Fruit fly (Drosophila melanogaster) whole organism, embryonic: ENCODE measurements around the gene NC2beta.

Experiments
- Atf-2 ChIP-seq: fragments of 200-800 bp; sonication (Bioruptor generic); optimal IDR thresholded peaks from 2 replicates; lab custom pipeline; 2016; ENCODE audit warnings: missing biosample characterization, missing genetic modification characterization
- Blimp-1 ChIP-seq: fragments of 200-800 bp; sonication (Bioruptor generic); optimal IDR thresholded peaks from 3 replicates; lab custom pipeline; 2018; ENCODE audit warnings: missing biosample characterization, missing genetic modification characterization, mild to moderate bottlenecking, moderate library complexity, missing genetic modification reagents
- CG11085 ChIP-seq: fragments of 200-800 bp; sonication (Bioruptor generic); IDR thresholded peaks from 2 replicates; pipeline ENCODE4 v1.3.6; 2022; ENCODE audit warnings: missing biosample characterization, missing genetic modification characterization
- CG11695 ChIP-seq: fragments of 200-800 bp; sonication (Bioruptor generic); IDR thresholded peaks from 3 replicates; pipeline ENCODE4 v1.3.6; 2022; ENCODE audit warnings: missing biosample characterization, missing genetic modification characterization
- CG13424 ChIP-seq: fragments of 200-800 bp; sonication (Bioruptor generic); optimal IDR thresholded peaks from 2 replicates; lab custom pipeline; 2019; ENCODE audit warnings: missing biosample characterization, mild to moderate bottlenecking, missing genetic modification characterization, moderate library complexity
- CG13894 ChIP-seq: fragments of 200-800 bp; sonication (Bioruptor generic); optimal IDR thresholded peaks from 3 replicates; lab custom pipeline; 2018; ENCODE audit warnings: missing biosample characterization, mild to moderate bottlenecking, missing genetic modification characterization, moderate library complexity
- CG15011 ChIP-seq: fragments of 200-800 bp; sonication (Bioruptor generic); optimal IDR thresholded peaks from 3 replicates; lab custom pipeline; 2018; ENCODE audit warnings: missing biosample characterization, mild to moderate bottlenecking, missing genetic modification characterization
- CG16815 ChIP-seq: fragments of 200-800 bp; sonication (Bioruptor generic); optimal IDR thresholded peaks from 3 replicates; lab custom pipeline; 2017; ENCODE audit warnings: missing biosample characterization, mild to moderate bottlenecking, missing genetic modification characterization
- CG17359 ChIP-seq: fragments of 200-800 bp; sonication (Bioruptor generic); optimal IDR thresholded peaks from 3 replicates; lab custom pipeline; 2018; ENCODE audit warnings: missing biosample characterization, mild to moderate bottlenecking, missing genetic modification characterization, moderate library complexity
- CG17802 ChIP-seq: fragments of 200-800 bp; sonication (Bioruptor generic); optimal IDR thresholded peaks from 2 replicates; lab custom pipeline; 2018; ENCODE audit warnings: missing biosample characterization, mild to moderate bottlenecking, missing genetic modification characterization, moderate library complexity
- CG1792 ChIP-seq: fragments of 200-800 bp; sonication (Bioruptor generic); optimal IDR thresholded peaks from 2 replicates; lab custom pipeline; 2016; ENCODE audit warnings: missing biosample characterization, missing genetic modification characterization
- CG30403 ChIP-seq: fragments of 200-800 bp; sonication (Bioruptor generic); optimal IDR thresholded peaks from 3 replicates; lab custom pipeline; 2016; ENCODE audit warnings: missing biosample characterization, missing genetic modification characterization
- CG31365 ChIP-seq: fragments of 200-800 bp; sonication (Bioruptor generic); optimal IDR thresholded peaks from 2 replicates; lab custom pipeline; 2018; ENCODE audit warnings: missing biosample characterization, mild to moderate bottlenecking, missing genetic modification characterization
- CG31441 ChIP-seq: fragments of 200-800 bp; sonication (Bioruptor generic); IDR thresholded peaks from 2 replicates; pipeline ENCODE4 v1.3.6; 2022; ENCODE audit warnings: missing biosample characterization, missing genetic modification characterization
- CG4328 ChIP-seq: fragments of 200-800 bp; sonication (Bioruptor generic); optimal IDR thresholded peaks from 3 replicates; lab custom pipeline; 2017; ENCODE audit warnings: missing biosample characterization, missing genetic modification reagents, missing genetic modification characterization
- CG4617 ChIP-seq: fragments of 200-800 bp; sonication (Bioruptor generic); optimal IDR thresholded peaks from 3 replicates; lab custom pipeline; 2016; ENCODE audit warnings: missing biosample characterization, missing genetic modification characterization, borderline replicate concordance
- CG6791 ChIP-seq: fragments of 200-800 bp; sonication (Bioruptor generic); IDR thresholded peaks from 3 replicates; pipeline ENCODE4 v1.3.6; 2022; ENCODE audit warnings: missing biosample characterization, missing genetic modification characterization; ENCODE audit not compliant: partially characterized antibody
- CG7357 ChIP-seq: fragments of 200-800 bp; sonication (Bioruptor generic); IDR thresholded peaks from 3 replicates; pipeline ENCODE4 v1.3.6; 2022; ENCODE audit warnings: missing biosample characterization, missing genetic modification characterization
- D ChIP-seq, 2 experiments: fragments of 200-800 bp in 1 of 2; fragments of >200 bp in 1 of 2; sonication (Bioruptor generic) in 1 of 2; optimal IDR thresholded peaks; 2 replicates in 1 of 2; 3 replicates in 1 of 2; lab custom pipeline; 2017; ENCODE audit warnings: mild to moderate bottlenecking in 1 of 2, missing biosample characterization in 1 of 2, missing genetic modification characterization in 1 of 2, missing genetic modification reagents in 1 of 2
- Doc2 ChIP-seq: fragments of 200-800 bp; sonication (Bioruptor generic); IDR thresholded peaks from 2 replicates; pipeline ENCODE4 v1.3.6; 2022; ENCODE audit warnings: missing biosample characterization, missing genetic modification characterization
- NC2β ChIP-seq: fragments of 200-800 bp; sonication (Bioruptor generic); optimal IDR thresholded peaks from 2 replicates; lab custom pipeline; 2016; ENCODE audit warnings: missing biosample characterization, missing genetic modification characterization
- Nf-YC ChIP-seq: fragments of 200-800 bp; optimal IDR thresholded peaks from 3 replicates; lab custom pipeline; 2019; ENCODE audit warnings: missing biosample characterization, mild to moderate bottlenecking, missing genetic modification characterization, moderate library complexity
- Poxn ChIP-seq: fragments of 200-800 bp; sonication (Bioruptor generic); IDR thresholded peaks from 2 replicates; pipeline ENCODE4 v1.3.6; 2022; ENCODE audit warnings: missing biosample characterization, missing genetic modification characterization
- Ravus ChIP-seq: fragments of 200-800 bp; sonication (Bioruptor generic); IDR thresholded peaks from 2 replicates; pipeline ENCODE4 v1.3.6; 2022; ENCODE audit warnings: missing biosample characterization, missing genetic modification characterization
- Sox100B ChIP-seq: fragments of 200-800 bp; sonication (Bioruptor generic); optimal IDR thresholded peaks from 3 replicates; lab custom pipeline; 2018; ENCODE audit warnings: missing biosample characterization, mild to moderate bottlenecking, missing genetic modification characterization
- TFAM ChIP-seq: fragments of 200-800 bp; sonication (Bioruptor generic); optimal IDR thresholded peaks from 2 replicates; lab custom pipeline; 2017; ENCODE audit warnings: missing biosample characterization, missing genetic modification characterization, inconsistent platforms
- abd-A ChIP-seq: fragments of 200-800 bp; sonication (Bioruptor generic); optimal IDR thresholded peaks from 3 replicates; lab custom pipeline; 2019; ENCODE audit warnings: missing biosample characterization, mild to moderate bottlenecking, missing genetic modification characterization, moderate library complexity
- ato ChIP-seq: fragments of 200-800 bp; sonication (Bioruptor generic); IDR thresholded peaks from 2 replicates; pipeline ENCODE4 v1.3.6; 2022; ENCODE audit warnings: missing biosample characterization, missing genetic modification characterization; ENCODE audit not compliant: partially characterized antibody
- az2 ChIP-seq: fragments of 200-800 bp; sonication (Bioruptor generic); optimal IDR thresholded peaks from 3 replicates; lab custom pipeline; 2016; ENCODE audit warnings: missing biosample characterization, missing genetic modification characterization
- bab2 ChIP-seq: fragments of 200-800 bp; sonication (Bioruptor generic); optimal IDR thresholded peaks from 2 replicates; lab custom pipeline; 2016; ENCODE audit warnings: missing biosample characterization, missing genetic modification characterization
- chinmo ChIP-seq: fragments of 200-800 bp; sonication (Bioruptor generic); IDR thresholded peaks from 4 replicates; pipeline ENCODE4 v1.3.6; 2022; ENCODE audit warnings: missing biosample characterization, missing genetic modification characterization; ENCODE audit not compliant: partially characterized antibody
- dysf ChIP-seq: fragments of 200-800 bp; sonication (Bioruptor generic); IDR thresholded peaks from 3 replicates; pipeline ENCODE4 v1.3.6; 2022; ENCODE audit warnings: missing biosample characterization, missing genetic modification characterization
- exex ChIP-seq: fragments of 200-800 bp; sonication (Bioruptor generic); optimal IDR thresholded peaks from 4 replicates; lab custom pipeline; 2018; ENCODE audit warnings: missing biosample characterization, mild to moderate bottlenecking, missing genetic modification characterization, moderate library complexity
- gfzf ChIP-seq: fragments of 200-800 bp; sonication (Bioruptor generic); optimal IDR thresholded peaks from 2 replicates; lab custom pipeline; 2016; ENCODE audit warnings: missing biosample characterization, mild to moderate bottlenecking, missing genetic modification characterization, moderate library complexity
- gsb ChIP-seq: fragments of 200-800 bp; sonication (Bioruptor generic); IDR thresholded peaks from 2 replicates; pipeline ENCODE4 v1.3.6; 2022; ENCODE audit warnings: missing biosample characterization, missing genetic modification characterization
- her ChIP-seq: fragments of 200-800 bp; sonication (Bioruptor generic); optimal IDR thresholded peaks from 2 replicates; lab custom pipeline; 2016; ENCODE audit warnings: missing biosample characterization, missing genetic modification characterization
- ind ChIP-seq: fragments of 200-800 bp; sonication (Bioruptor generic); optimal IDR thresholded peaks from 3 replicates; lab custom pipeline; 2016; ENCODE audit warnings: missing biosample characterization, missing genetic modification characterization
- knrl ChIP-seq: fragments of 200-800 bp; sonication (Bioruptor generic); IDR thresholded peaks from 3 replicates; pipeline ENCODE4 v1.3.6; 2022; ENCODE audit warnings: missing biosample characterization, missing genetic modification characterization; ENCODE audit not compliant: partially characterized antibody
- lola ChIP-seq, 3 experiments: fragments of >200 bp in 2 of 3; fragments of 200-800 bp in 1 of 3; sonication (Bioruptor generic) in 1 of 3; optimal IDR thresholded peaks; 2 replicates each; lab custom pipeline; 2017 to 2019; ENCODE audit warnings: missing biosample characterization in 3 of 3, missing genetic modification characterization in 3 of 3, mild to moderate bottlenecking in 1 of 3, moderate library complexity in 1 of 3
- pb ChIP-seq: fragments of 200-800 bp; sonication (Bioruptor generic); optimal IDR thresholded peaks from 3 replicates; lab custom pipeline; 2016; ENCODE audit warnings: missing biosample characterization, missing genetic modification characterization
- prd ChIP-seq, 3 experiments: fragments of >200 bp in 2 of 3; fragments of 200-800 bp in 1 of 3; sonication (Bioruptor generic) in 1 of 3; optimal IDR thresholded peaks in 2 of 3; IDR thresholded peaks in 1 of 3; 2 replicates in 2 of 3; 3 replicates in 1 of 3; pipeline versions ENCODE4 v1.3.6 to Lab custom; 2017 to 2022; ENCODE audit warnings: missing biosample characterization in 1 of 3, missing genetic modification characterization in 1 of 3
- psq ChIP-seq: fragments of 200-800 bp; sonication (Bioruptor generic); optimal IDR thresholded peaks from 2 replicates; lab custom pipeline; 2017; ENCODE audit warnings: missing biosample characterization, missing genetic modification characterization
- sd ChIP-seq: fragments of 200-800 bp; sonication (Bioruptor generic); optimal IDR thresholded peaks from 3 replicates; lab custom pipeline; 2018; ENCODE audit warnings: missing biosample characterization, mild to moderate bottlenecking, missing genetic modification characterization, moderate library complexity
- sisA ChIP-seq: fragments of 200-800 bp; sonication (Bioruptor generic); IDR thresholded peaks from 2 replicates; pipeline ENCODE4 v1.3.6; 2022; ENCODE audit warnings: missing biosample characterization, missing genetic modification characterization
- sna ChIP-seq: fragments of 200-800 bp; sonication (Bioruptor generic); IDR thresholded peaks from 2 replicates; pipeline ENCODE4 v1.3.6; 2022; ENCODE audit warnings: missing biosample characterization, missing genetic modification characterization; ENCODE audit not compliant: partially characterized antibody
- stc ChIP-seq: fragments of 200-800 bp; sonication (Bioruptor generic); IDR thresholded peaks from 2 replicates; pipeline ENCODE4 v1.3.6; 2022; ENCODE audit warnings: missing biosample characterization, missing genetic modification characterization
- tup ChIP-seq: fragments of 200-800 bp; sonication (Bioruptor generic); optimal IDR thresholded peaks from 2 replicates; lab custom pipeline; 2016; ENCODE audit warnings: missing biosample characterization, mild to moderate bottlenecking, missing genetic modification characterization, moderate library complexity
- unpg ChIP-seq: fragments of 200-800 bp; sonication (Bioruptor generic); optimal IDR thresholded peaks from 3 replicates; lab custom pipeline; 2018; ENCODE audit warnings: missing biosample characterization, mild to moderate bottlenecking, missing genetic modification characterization, moderate library complexity

The NC2beta gene

dm6 chr2L:15009703-15010102, 2.1 kb downstream of the NC2beta start, which contains the start of the genes THG and Rnmt (continued):
- TF ChIP-seq CG17802 (tag; lab: Kevin White, UChicago) (peak; percentile 45), CG17359 (tag; lab: Kevin White, UChicago) (peak; percentile 72), tup (GFP tag; lab: Kevin White, UChicago) (peak; percentile 76), lola (GFP tag; optimal IDR thresholded peaks at IDR 0.05; lab: Kevin White, UChicago) (peak in 1 of 3 experiments; percentile 85), az2 (GFP tag; lab: Kevin White, UChicago) (peak; percentile 86), CG11695 (peak; percentile 69; the same call in 2 of the 3 replicates), CG7357 (no peak; the same call in 2 of the 3 replicates), Sox100B (GFP tag; lab: Kevin White, UChicago) (peak; percentile 60), unpg (GFP tag; lab: Kevin White, UChicago) (peak; percentile 88), ind (GFP tag; lab: Kevin White, UChicago) (peak; percentile 81), Atf-2 (GFP tag; lab: Kevin White, UChicago) (peak; percentile 50), CG11085 (peak; percentile 79), TFAM (no peak), CG13424 (tag; lab: Kevin White, UChicago) (peak; percentile 92), stc (GFP tag; lab: Robert Waterston, UW) (peak; percentile 61), CG1792 (GFP tag; lab: Kevin White, UChicago) (peak; percentile 26), Nf-YC (peak; percentile 75), exex (peak; percentile 41), Doc2 (no peak), CG30403 (peak; percentile 93), knrl (GFP tag; lab: Robert Waterston, UW) (peak; percentile 89), dysf (peak; percentile 84), psq (peak; percentile 52), prd (optimal IDR thresholded peaks at IDR 0.05; lab: Kevin White, UChicago) (no peak), prd (GFP tag; IDR thresholded peaks at IDR 0.05; lab: Robert Waterston, UW) (peak; percentile 93), Ravus (peak; percentile 28; the same call in 1 of the 2 replicates), gsb (GFP tag; lab: Robert Waterston, UW) (peak; percentile 68), pb (GFP tag; lab: Kevin White, UChicago) (no peak), sisA (peak; percentile 78), bab2 (GFP tag; lab: Kevin White, UChicago) (peak; percentile 68), sd (peak; percentile 50), sna (GFP tag; lab: Robert Waterston, UW) (peak; percentile 92; the same call in 1 of the 2 replicates), her (GFP tag; lab: Kevin White, UChicago) (peak; percentile 46), CG13894 (peak; percentile 74), Poxn (peak; percentile 45; the same call in 1 of the 2 replicates), Blimp-1 (GFP tag; lab: Kevin White, UChicago) (peak; percentile 73), CG4617 (GFP tag; lab: Kevin White, UChicago) (peak; percentile 73), CG6791 (GFP tag; lab: Robert Waterston, UW) (peak; percentile 82), CG31441 (peak; percentile 77), CG4328 (GFP tag; lab: Kevin White, UChicago) (peak; percentile 50), CG15011 (no peak), chinmo (GFP tag; lab: Robert Waterston, UW) (no peak), CG31365 (tag; lab: Kevin White, UChicago) (no peak), abd-A (tag; lab: Kevin White, UChicago) (peak; percentile 8), ato (GFP tag; lab: Robert Waterston, UW) (peak; percentile 41; the same call in 1 of the 2 replicates), CG16815 (GFP tag; lab: Kevin White, UChicago) (peak; percentile 75), NC2β (GFP tag; lab: Kevin White, UChicago) (peak; percentile 88), gfzf (peak; percentile 5), D (optimal IDR thresholded peaks at IDR 0.05; lab: Kevin White, UChicago) (no peak), D (GFP tag; optimal IDR thresholded peaks at IDR 0.05; lab: Kevin White, UChicago) (peak; percentile 48)
